Worm (Caenorhabditis elegans): ENCODE data around the gene Y75B8A.23.

Y75B8A.23 gene

ce11 chrIII:12250114-12250792 lies at the start of gene Y75B8A.23, which contains the start of gene tim-1 (continued):
- TF ChIP-seq daf-8 (GFP tag; IDR thresholded peaks at IDR 0.05) (0 out of 2 replicates have a peak, but pooled peaks have one; percentile 52), ceh-82 (tag; optimal IDR thresholded peaks at IDR 0.05) (no peak), zag-1 (tag; optimal IDR thresholded peaks at IDR 0.05) (no peak), Y105C5A.15 (GFP tag; IDR thresholded peaks at IDR 0.05) (peak; percentile 85), mxl-2 (GFP tag; conservative IDR thresholded peaks at IDR 0.05) (no peak), attf-4 (tag; optimal IDR thresholded peaks at IDR 0.05) (no peak), nhr-42 (GFP tag; IDR thresholded peaks at IDR 0.05) (peak; percentile 84), egl-27 (tag; optimal IDR thresholded peaks at IDR 0.05) (peak; percentile 11), nhr-48 (tag; optimal IDR thresholded peaks at IDR 0.05) (peak; percentile 74), mdl-1 (tag; optimal IDR thresholded peaks at IDR 0.05) (peak; percentile 49 to 73), zfp-2 (tag; optimal IDR thresholded peaks at IDR 0.05) (peak; percentile 52), lir-3 (tag; optimal IDR thresholded peaks at IDR 0.05) (peak; percentile 37), mdt-29 (GFP tag; IDR thresholded peaks at IDR 0.05) (peak; percentile 92), nhr-77 (tag; optimal IDR thresholded peaks at IDR 0.05) (peak; percentile 92), nhr-76 (tag; optimal IDR thresholded peaks at IDR 0.05) (no peak), tra-1 (GFP tag; IDR thresholded peaks at IDR 0.05) (0 out of 2 replicates have a peak, but pooled peaks have one; percentile 31), F37D6.2 (tag; optimal IDR thresholded peaks at IDR 0.05) (peak; percentile 69), madf-9 (GFP tag; conservative IDR thresholded peaks at IDR 0.05) (peak; percentile 53), nhr-25 (tag; optimal IDR thresholded peaks at IDR 0.05; ENCODE audit: borderline replicate concordance, insufficient read depth) (peak; percentile 68), dpl-1 (GFP tag; optimal IDR thresholded peaks at IDR 0.05) (peak; percentile 98), saeg-2 (GFP tag; IDR thresholded peaks at IDR 0.05) (no peak), ceh-28 (tag; optimal IDR thresholded peaks at IDR 0.05) (no peak), unc-130 (GFP tag; optimal IDR thresholded peaks at IDR 0.05) (peak; percentile 88), fkh-10 (GFP tag; optimal IDR thresholded peaks at IDR 0.05) (peak; percentile 32), fos-1 (tag; optimal IDR thresholded peaks at IDR 0.05) (peak; percentile 71), hmg-1.1 (GFP tag; IDR thresholded peaks at IDR 0.05) (peak; percentile 91), dmd-6 (GFP tag; IDR thresholded peaks at IDR 0.05) (peak; percentile 87), lsy-2 (tag; optimal IDR thresholded peaks at IDR 0.05) (peak; percentile 42 to 95), ztf-7 (tag; optimal IDR thresholded peaks at IDR 0.05) (peak; percentile 87), nhr-102 (tag; optimal IDR thresholded peaks at IDR 0.05) (peak; percentile 91), ceh-44 (GFP tag; IDR thresholded peaks at IDR 0.05) (peak; percentile 75), lin-13 (GFP tag; optimal IDR thresholded peaks at IDR 0.05) (peak; percentile 95), snpc-1.2 (GFP tag; IDR thresholded peaks at IDR 0.05) (peak; percentile 84), nhr-237 (tag; optimal IDR thresholded peaks at IDR 0.05) (no peak), T20F7.1 (GFP tag; optimal IDR thresholded peaks at IDR 0.05) (no peak), ceh-62 (tag; optimal IDR thresholded peaks at IDR 0.05) (no peak), F49E8.2 (tag; optimal IDR thresholded peaks at IDR 0.05; ENCODE audit: borderline replicate concordance) (peak; percentile 93), sdz-12 (GFP tag; optimal IDR thresholded peaks at IDR 0.05) (peak; percentile 79), madf-5 (GFP tag; IDR thresholded peaks at IDR 0.05) (no peak), ztf-11 (tag; optimal IDR thresholded peaks at IDR 0.05) (no peak), F10B5.3 (tag; optimal IDR thresholded peaks at IDR 0.05) (peak; percentile 66), spr-1 (tag; optimal IDR thresholded peaks at IDR 0.05) (peak; percentile 86), set-16 (GFP tag; IDR thresholded peaks at IDR 0.05) (peak; percentile 26; the same call in 1 of the 2 replicates), ceh-32 (tag; optimal IDR thresholded peaks at IDR 0.05; ENCODE audit: poor library complexity) (peak; percentile 51), unc-39 (tag; optimal IDR thresholded peaks at IDR 0.05) (no peak), aha-1 (tag) (peak; percentile 99), D1046.2 (GFP tag; IDR thresholded peaks at IDR 0.05) (peak; percentile 51; the same call in 1 of the 2 replicates), T26A8.4 (GFP tag; IDR thresholded peaks at IDR 0.05) (peak; percentile 96), egl-43 (GFP tag; IDR thresholded peaks at IDR 0.05) (peak; percentile 80), mep-1 (tag; optimal IDR thresholded peaks at IDR 0.05) (peak; percentile 98)

Measured in whole organism, L4 larva.